Worm (Caenorhabditis elegans): ENCODE measurements around the gene str-13.

Gene str-13

ce11 chrV:2710192-2710591 is 16.8 kb downstream of the str-13 start:
- TF ChIP-seq W03F9.2 (tag; optimal IDR thresholded peaks at IDR 0.05) (no peak), him-1 (tag; optimal IDR thresholded peaks at IDR 0.05) (no peak)

- no peak for TF ChIP-seq him-1 (tag; optimal IDR thresholded peaks at IDR 0.05)
- TF ChIP-seq dao-5 (tag; optimal IDR thresholded peaks at IDR 0.05) = no peak
- no peak for TF ChIP-seq W03F9.2 (tag; optimal IDR thresholded peaks at IDR 0.05)
These were observed 20.6 kb downstream of the str-13 start for ce11 chrV:2706379-2706778.

- no peak for TF ChIP-seq W03F9.2 (tag; optimal IDR thresholded peaks at IDR 0.05)
- TF ChIP-seq him-1 (tag; optimal IDR thresholded peaks at IDR 0.05) = no peak
- TF ChIP-seq dao-5 (tag; optimal IDR thresholded peaks at IDR 0.05) = no peak
These were observed 23.7 kb downstream of the str-13 start for ce11 chrV:2703299-2703698.

- no peak for TF ChIP-seq W03F9.2 (tag; optimal IDR thresholded peaks at IDR 0.05)
- TF ChIP-seq him-1 (tag; optimal IDR thresholded peaks at IDR 0.05) = no peak
- TF ChIP-seq dao-5 (tag; optimal IDR thresholded peaks at IDR 0.05) = no peak
These were observed 24.1 kb downstream of the str-13 start for ce11 chrV:2702883-2703282.

ce11 chrV:2698826-2699225 is 28.2 kb downstream of the str-13 start, which contains the start of gene nuo-5:
nuo-5 (plus strand) TSS chrV:2698972.
- TF ChIP-seq dao-5 (tag; optimal IDR thresholded peaks at IDR 0.05) (no peak), W03F9.2 (tag; optimal IDR thresholded peaks at IDR 0.05) (no peak), him-1 (tag; optimal IDR thresholded peaks at IDR 0.05) (no peak)

ce11 chrV:2697693-2698092 is 29.3 kb downstream of the str-13 start:
- TF ChIP-seq W03F9.2 (tag; optimal IDR thresholded peaks at IDR 0.05) = no peak
- no peak for TF ChIP-seq him-1 (tag; optimal IDR thresholded peaks at IDR 0.05)
- TF ChIP-seq dao-5 (tag; optimal IDR thresholded peaks at IDR 0.05) = no peak

ce11 chrV:2695935-2696334 is 31.1 kb downstream of the str-13 start, which contains the start of gene Y45G12B.3:
Y45G12B.3 (minus strand) TSS chrV:2696254.
- TF ChIP-seq dao-5 (tag; optimal IDR thresholded peaks at IDR 0.05) (no peak), him-1 (tag; optimal IDR thresholded peaks at IDR 0.05) (no peak), W03F9.2 (tag; optimal IDR thresholded peaks at IDR 0.05) (no peak)

- TF ChIP-seq him-1 (tag; optimal IDR thresholded peaks at IDR 0.05) (no peak), W03F9.2 (tag; optimal IDR thresholded peaks at IDR 0.05) (peak; percentile 43), dao-5 (tag; optimal IDR thresholded peaks at IDR 0.05) (no peak)
These were observed 32.6 kb downstream of the str-13 start, which contains the start of gene Y45G12B.2 for ce11 chrV:2694389-2694788. Y45G12B.2 (plus strand) TSS chrV:2694771.

- TF ChIP-seq him-1 (tag; optimal IDR thresholded peaks at IDR 0.05) (no peak), W03F9.2 (tag; optimal IDR thresholded peaks at IDR 0.05) (no peak), dao-5 (tag; optimal IDR thresholded peaks at IDR 0.05) (no peak)
These were observed 36.1 kb downstream of the str-13 start for ce11 chrV:2690948-2691347.

- TF ChIP-seq him-1 (tag; optimal IDR thresholded peaks at IDR 0.05) (no peak), W03F9.2 (tag; optimal IDR thresholded peaks at IDR 0.05) (no peak), dao-5 (tag; optimal IDR thresholded peaks at IDR 0.05) (no peak)
These were observed 36.5 kb downstream of the str-13 start for ce11 chrV:2690478-2690877.

ce11 chrV:2688562-2688961 is 38.4 kb downstream of the str-13 start:
- no peak for TF ChIP-seq him-1 (tag; optimal IDR thresholded peaks at IDR 0.05)
- TF ChIP-seq dao-5 (tag; optimal IDR thresholded peaks at IDR 0.05) = no peak

- no peak for TF ChIP-seq W03F9.2 (tag; optimal IDR thresholded peaks at IDR 0.05)
- no peak for TF ChIP-seq dao-5 (tag; optimal IDR thresholded peaks at IDR 0.05)
- no peak for TF ChIP-seq him-1 (tag; optimal IDR thresholded peaks at IDR 0.05)
These were observed 42.8 kb downstream of the str-13 start for ce11 chrV:2684227-2684626.

ce11 chrV:2683497-2683896 is 43.5 kb downstream of the str-13 start:
- TF ChIP-seq him-1 (tag; optimal IDR thresholded peaks at IDR 0.05) (no peak), W03F9.2 (tag; optimal IDR thresholded peaks at IDR 0.05) (no peak), dao-5 (tag; optimal IDR thresholded peaks at IDR 0.05) (no peak)

- TF ChIP-seq him-1 (tag; optimal IDR thresholded peaks at IDR 0.05) (no peak), W03F9.2 (tag; optimal IDR thresholded peaks at IDR 0.05) (no peak), dao-5 (tag; optimal IDR thresholded peaks at IDR 0.05) (no peak)
These were observed 49.4 kb downstream of the str-13 start for ce11 chrV:2677648-2678047.

Measured in whole organism, L4/young adult.